Worm (Caenorhabditis elegans): ENCODE measurements around the gene vhp-1.
"Not testable (repeated sequence)": the region's sequence is repeated elsewhere in the genome, so short reads cannot be mapped to it uniquely, and the experiment has no call there.

DNA sequence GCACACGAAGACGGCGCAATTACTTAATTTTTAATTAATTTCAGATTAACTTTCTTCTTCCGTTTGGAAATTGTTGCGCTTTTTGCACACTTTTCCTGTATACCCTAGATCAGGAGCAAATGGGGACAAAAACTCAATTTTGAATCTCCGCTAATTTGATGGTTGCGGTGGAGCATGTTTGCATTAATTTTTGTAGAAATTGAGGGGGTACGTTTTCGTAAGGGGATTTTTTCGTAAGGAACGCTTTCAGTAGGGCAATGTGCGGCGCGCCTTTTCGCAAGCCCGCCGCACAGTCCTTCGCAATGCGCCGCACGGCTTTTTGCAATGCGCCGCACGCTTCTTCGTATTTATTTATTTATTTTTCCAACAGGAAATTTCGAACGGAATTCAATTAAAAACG is 23.3 kb downstream of the vhp-1 start:
- not testable (repeated sequence) for TF ChIP-seq nhr-76 (tag; optimal IDR thresholded peaks at IDR 0.05); ztf-11 (tag; optimal IDR thresholded peaks at IDR 0.05); M03D4.4 (tag; optimal IDR thresholded peaks at IDR 0.05); snpc-4 (tag; optimal IDR thresholded peaks at IDR 0.05); ceh-83 (GFP tag; optimal IDR thresholded peaks at IDR 0.05); nhr-12 (tag; optimal IDR thresholded peaks at IDR 0.05); bed-3 (GFP tag; optimal IDR thresholded peaks at IDR 0.05); cnd-1 (tag; optimal IDR thresholded peaks at IDR 0.05); unc-39 (tag; optimal IDR thresholded peaks at IDR 0.05); elt-1 (tag; optimal IDR thresholded peaks at IDR 0.05; ENCODE audit: borderline replicate concordance, insufficient read depth)
- TF ChIP-seq nhr-237 (tag; optimal IDR thresholded peaks at IDR 0.05) (peak; percentile 17), unc-120 (tag; optimal IDR thresholded peaks at IDR 0.05; ENCODE audit: poor library complexity, severe bottlenecking) (peak; percentile 21), mep-1 (tag; optimal IDR thresholded peaks at IDR 0.05) (peak; percentile 53)

All from whole organism, mixed stage, embryonic.